Worm (Caenorhabditis elegans) whole organism, young adult: ENCODE data around the gene R01H2.4.
A peak's percentile ranks its signal among the peaks of the same experiment; 100 is the strongest.

Source experiments
- B0019.2 ChIP-seq: fragments of 200-800 bp; sonication (Bioruptor generic); conservative IDR thresholded peaks from 2 replicates; pipeline ENCODE4 v1.3.6; 2022; ENCODE audit warnings: missing genetic modification reagents, missing genetic modification characterization, missing compliant biosample characterization
- B0035.1 ChIP-seq: sonication (generic microtip); optimal IDR thresholded peaks from 2 replicates; lab custom pipeline; 2016; ENCODE audit warnings: missing genetic modification characterization, mild to moderate bottlenecking, missing compliant biosample characterization, missing genotype, missing genetic modification reagents
- F52B5.7 ChIP-seq: sonication (generic microtip); optimal IDR thresholded peaks from 2 replicates; lab custom pipeline; 2016; ENCODE audit warnings: mild to moderate bottlenecking, missing genetic modification characterization, missing compliant biosample characterization
- F57A8.1 ChIP-seq: fragments of 200-800 bp; sonication (Bioruptor generic); optimal IDR thresholded peaks from 2 replicates; lab custom pipeline; 2018; ENCODE audit warnings: mild to moderate bottlenecking, missing genetic modification characterization, moderate library complexity, missing compliant biosample characterization
- T26A5.8 ChIP-seq: sonication (generic microtip); optimal IDR thresholded peaks from 2 replicates; lab custom pipeline; 2016; ENCODE audit warnings: missing genetic modification characterization, missing compliant biosample characterization
- Y79H2A.3 ChIP-seq: fragments of 200-800 bp; sonication (Bioruptor generic); conservative IDR thresholded peaks from 2 replicates; pipeline ENCODE4 v1.3.6; 2022; ENCODE audit warnings: missing genetic modification reagents, missing genetic modification characterization, missing compliant biosample characterization
- Y95B8A.8 ChIP-seq: fragments of 200-800 bp; sonication (Bioruptor generic); IDR thresholded peaks from 2 replicates; pipeline ENCODE4 v1.3.6; 2022; ENCODE audit warnings: missing genetic modification reagents, missing genetic modification characterization, missing compliant biosample characterization
- athp-1 ChIP-seq: sonication (generic microtip); optimal IDR thresholded peaks from 2 replicates; lab custom pipeline; 2017; ENCODE audit warnings: mild to moderate bottlenecking, missing genetic modification characterization, missing compliant biosample characterization
- attf-6 ChIP-seq: fragments of 200-800 bp; sonication (Bioruptor generic); IDR thresholded peaks from 2 replicates; pipeline ENCODE4 v1.3.6; 2022; ENCODE audit warnings: missing genetic modification reagents, missing genetic modification characterization, missing compliant biosample characterization
- ccch-3 ChIP-seq: fragments of 200-800 bp; sonication (Bioruptor generic); optimal IDR thresholded peaks from 2 replicates; lab custom pipeline; 2018; ENCODE audit warnings: mild to moderate bottlenecking, missing genetic modification characterization, missing compliant biosample characterization
- cebp-2 ChIP-seq: fragments of 200-800 bp; sonication (Bioruptor generic); IDR thresholded peaks from 2 replicates; pipeline ENCODE4 v1.3.6; 2022; ENCODE audit warnings: missing genetic modification characterization, missing compliant biosample characterization
- ceh-27 ChIP-seq: fragments of 200-800 bp; sonication (Bioruptor generic); optimal IDR thresholded peaks from 2 replicates; lab custom pipeline; 2018; ENCODE audit warnings: mild to moderate bottlenecking, missing genetic modification characterization, moderate library complexity, missing compliant biosample characterization
- ceh-40 ChIP-seq: fragments of 200-800 bp; sonication (Bioruptor generic); IDR thresholded peaks from 2 replicates; pipeline ENCODE4 v1.3.6; 2022; ENCODE audit warnings: missing genetic modification characterization, missing compliant biosample characterization
- ceh-91 ChIP-seq: fragments of 200-800 bp; sonication (Bioruptor generic); IDR thresholded peaks from 2 replicates; pipeline ENCODE4 v1.3.6; 2022; ENCODE audit warnings: missing genetic modification reagents, missing genetic modification characterization, missing compliant biosample characterization
- egl-44 ChIP-seq: fragments of 200-800 bp; sonication (Bioruptor generic); IDR thresholded peaks from 2 replicates; pipeline ENCODE4 v1.3.6; 2022; ENCODE audit warnings: missing genetic modification reagents, missing genetic modification characterization, missing compliant biosample characterization
- egrh-3 ChIP-seq: fragments of 200-800 bp; sonication (Bioruptor generic); IDR thresholded peaks from 2 replicates; pipeline ENCODE4 v1.3.6; 2022; ENCODE audit warnings: missing genetic modification reagents, missing genetic modification characterization, missing compliant biosample characterization
- ekl-4 ChIP-seq: fragments of 200-800 bp; sonication (Bioruptor generic); IDR thresholded peaks from 2 replicates; pipeline ENCODE4 v1.3.6; 2022; ENCODE audit warnings: missing genetic modification reagents, missing genetic modification characterization, missing compliant biosample characterization
- hmg-20 ChIP-seq: fragments of 200-800 bp; sonication (Bioruptor generic); IDR thresholded peaks from 2 replicates; pipeline ENCODE4 v1.3.6; 2022; ENCODE audit warnings: missing genetic modification reagents, missing genetic modification characterization, missing compliant biosample characterization
- let-526 ChIP-seq: fragments of 200-800 bp; sonication (Bioruptor generic); IDR thresholded peaks from 2 replicates; pipeline ENCODE4 v1.3.6; 2022; ENCODE audit warnings: missing genetic modification reagents, missing genetic modification characterization, missing compliant biosample characterization
- let-607 ChIP-seq, 2 experiments: fragments of 200-800 bp in 1 of 2; sonication (Bioruptor generic) in 1 of 2; sonication (generic microtip) in 1 of 2; optimal IDR thresholded peaks; 2 replicates each; lab custom pipeline; 2016 to 2018; ENCODE audit warnings: mild to moderate bottlenecking in 2 of 2, missing compliant biosample characterization in 2 of 2, missing genetic modification characterization in 2 of 2, moderate library complexity in 2 of 2, missing genotype in 1 of 2
- lin-35 ChIP-seq, 3 experiments: fragments of 150-350 bp in 2 of 3; sonication (generic microtip) in 1 of 3; optimal IDR thresholded peaks; 2 replicates each; lab custom pipeline; 2014 to 2018; ENCODE audit warnings: missing biosample characterization in 3 of 3, missing genetic modification characterization in 3 of 3, missing genetic modification reagents in 3 of 3
- lin-40 ChIP-seq: sonication (generic microtip); optimal IDR thresholded peaks from 2 replicates; lab custom pipeline; 2016; ENCODE audit warnings: missing genetic modification characterization, mild to moderate bottlenecking, missing compliant biosample characterization, missing genotype, missing genetic modification reagents
- lin-54 ChIP-seq: fragments of 200-800 bp; sonication (Bioruptor generic); optimal IDR thresholded peaks from 2 replicates; lab custom pipeline; 2018; ENCODE audit warnings: mild to moderate bottlenecking, missing genetic modification characterization, missing compliant biosample characterization
- lir-1 ChIP-seq: fragments of 200-800 bp; sonication (Bioruptor generic); conservative IDR thresholded peaks from 2 replicates; pipeline ENCODE4 v1.3.6; 2022; ENCODE audit warnings: missing genetic modification reagents, missing genetic modification characterization, missing compliant biosample characterization
- lsl-1 ChIP-seq: fragments of 200-800 bp; sonication (Bioruptor generic); optimal IDR thresholded peaks from 2 replicates; lab custom pipeline; 2018; ENCODE audit warnings: mild to moderate bottlenecking, missing genetic modification characterization, moderate library complexity, missing compliant biosample characterization
- mcd-1 ChIP-seq: fragments of 200-800 bp; sonication (Bioruptor generic); IDR thresholded peaks from 2 replicates; pipeline ENCODE4 v1.3.6; 2022; ENCODE audit warnings: missing genetic modification reagents, missing genetic modification characterization, missing compliant biosample characterization
- nfya-1 ChIP-seq: sonication (generic microtip); optimal IDR thresholded peaks from 2 replicates; lab custom pipeline; 2017; ENCODE audit warnings: antibody characterized with exemption, missing compliant biosample characterization, missing genetic modification characterization, borderline replicate concordance; ENCODE audit not compliant: insufficient read depth
- nhr-90 ChIP-seq: sonication (generic microtip); optimal IDR thresholded peaks from 2 replicates; lab custom pipeline; 2016; ENCODE audit warnings: missing genotype, mild to moderate bottlenecking, missing genetic modification characterization, missing compliant biosample characterization
- pbrm-1 ChIP-seq: fragments of 200-800 bp; sonication (Bioruptor generic); IDR thresholded peaks from 2 replicates; pipeline ENCODE4 v1.3.6; 2022; ENCODE audit warnings: missing genetic modification reagents, missing genetic modification characterization, missing compliant biosample characterization
- repo-1 ChIP-seq: sonication (generic microtip); optimal IDR thresholded peaks from 2 replicates; lab custom pipeline; 2017; ENCODE audit warnings: mild to moderate bottlenecking, missing genetic modification characterization, missing compliant biosample characterization
- snpc-1.1 ChIP-seq: sonication (generic microtip); optimal IDR thresholded peaks from 2 replicates; lab custom pipeline; 2017; ENCODE audit warnings: missing genetic modification characterization, mild to moderate bottlenecking, missing compliant biosample characterization, antibody characterized with exemption, moderate library complexity, missing genotype, missing genetic modification reagents; ENCODE audit not compliant: insufficient read depth
- snpc-1.3 ChIP-seq: sonication (generic microtip); optimal IDR thresholded peaks from 2 replicates; lab custom pipeline; 2017; ENCODE audit warnings: missing genetic modification characterization, mild to moderate bottlenecking, missing compliant biosample characterization, antibody characterized with exemption, moderate library complexity, missing genotype, missing genetic modification reagents; ENCODE audit not compliant: insufficient read depth
- snpc-3.4 ChIP-seq: sonication (generic microtip); optimal IDR thresholded peaks from 2 replicates; lab custom pipeline; 2017; ENCODE audit warnings: missing genetic modification characterization, mild to moderate bottlenecking, missing compliant biosample characterization, antibody characterized with exemption, moderate library complexity, missing genotype, missing genetic modification reagents
- unc-130 ChIP-seq: sonication (generic microtip); optimal IDR thresholded peaks from 2 replicates; lab custom pipeline; 2016; ENCODE audit warnings: missing genetic modification reagents, missing genetic modification characterization, missing compliant biosample characterization
- xnd-1 ChIP-seq: sonication (generic microtip); optimal IDR thresholded peaks from 2 replicates; lab custom pipeline; 2016; ENCODE audit warnings: missing genotype, missing genetic modification reagents, missing genetic modification characterization, missing compliant biosample characterization
- ztf-3 ChIP-seq: fragments of 200-800 bp; sonication (Bioruptor generic); optimal IDR thresholded peaks from 2 replicates; lab custom pipeline; 2018; ENCODE audit warnings: mild to moderate bottlenecking, missing genetic modification characterization, missing compliant biosample characterization

The R01H2.4 gene

ce11 chrIII:7101814-7102477 is 37.9 kb upstream of the R01H2.4 start (continued):
- TF ChIP-seq ccch-3 (GFP tag; lab: Kevin White, UChicago) (no peak), lin-40 (tag; lab: Kevin White, UChicago) (no peak), B0019.2 (no peak; the same call in 1 of the 2 replicates), lsl-1 (GFP tag; lab: Kevin White, UChicago) (peak; percentile 59), lir-1 (GFP tag; lab: Robert Waterston, UW) (peak; percentile 23; the same call in 1 of the 2 replicates), ceh-27 (no peak), pbrm-1 (GFP tag; lab: Robert Waterston, UW) (peak; percentile 66), snpc-1.3 (tag; lab: Kevin White, UChicago) (peak; percentile 67), let-526 (GFP tag; lab: Robert Waterston, UW) (no peak), snpc-3.4 (tag; lab: Kevin White, UChicago) (peak; percentile 88), attf-6 (GFP tag; lab: Robert Waterston, UW) (peak; percentile 90), let-607 (tag; optimal IDR thresholded peaks at IDR 0.05; lab: Kevin White, UChicago) (no peak), lin-54 (GFP tag; lab: Kevin White, UChicago) (peak; percentile 70), nhr-90 (tag; lab: Kevin White, UChicago) (no peak), xnd-1 (peak; percentile 59), egl-44 (GFP tag; lab: Robert Waterston, UW) (no peak; the same call in 1 of the 2 replicates), athp-1 (tag; lab: Kevin White, UChicago) (peak; percentile 76), ceh-40 (GFP tag; lab: Robert Waterston, UW) (no peak), repo-1 (tag; lab: Kevin White, UChicago) (peak; percentile 43), mcd-1 (GFP tag; lab: Robert Waterston, UW) (no peak), nfya-1 (tag; lab: Kevin White, UChicago) (no peak), Y95B8A.8 (GFP tag; lab: Robert Waterston, UW) (peak; percentile 92), cebp-2 (GFP tag; lab: Robert Waterston, UW) (no peak), B0035.1 (tag; lab: Kevin White, UChicago) (no peak), T26A5.8 (tag; lab: Kevin White, UChicago) (no peak), egrh-3 (no peak)

- TF ChIP-seq unc-130 (GFP tag; lab: Kevin White, UChicago) (no peak), F52B5.7 (tag; lab: Kevin White, UChicago) (no peak), lin-35 (GFP tag; optimal IDR thresholded peaks at IDR 0.05; lab: Kevin White, UChicago) (no peak), ztf-3 (no peak)
These were observed 35.9 kb upstream of the R01H2.4 start, which contains the start of gene ZK418.11 for ce11 chrIII:7100001-7100400. Gene ZK418.11 (plus strand): TSS chrIII:7100289.

- no peak for TF ChIP-seq snpc-1.1
- TF ChIP-seq Y79H2A.3 = no peak
- no peak for TF ChIP-seq ekl-4 (GFP tag; lab: Robert Waterston, UW)
- no peak for TF ChIP-seq ceh-91 (GFP tag; lab: Robert Waterston, UW)
- no peak for TF ChIP-seq F57A8.1 (GFP tag; lab: Kevin White, UChicago)
- no peak for TF ChIP-seq hmg-20 (GFP tag; lab: Robert Waterston, UW)
These were observed 32.4 kb upstream of the R01H2.4 start for ce11 chrIII:7096481-7096880.
